Worm (Caenorhabditis elegans) whole organism, L1 larva: ENCODE data around the gene kqt-1.

Source experiments
- C04F5.9 ChIP-seq: sonication (generic microtip); optimal IDR thresholded peaks from 2 replicates; lab custom pipeline; 2016; ENCODE audit warnings: missing genetic modification characterization, missing compliant biosample characterization
- C16A3.4 ChIP-seq: fragments of 150-350 bp; optimal IDR thresholded peaks from 2 replicates; lab custom pipeline; 2014; ENCODE audit warnings: missing biosample characterization, missing genetic modification characterization
- alr-1 ChIP-seq: fragments of 200-800 bp; sonication (Bioruptor generic); optimal IDR thresholded peaks from 2 replicates; lab custom pipeline; 2018; ENCODE audit warnings: borderline replicate concordance, mild to moderate bottlenecking, missing genetic modification characterization, missing compliant biosample characterization
- aly-2 ChIP-seq: fragments of 150-350 bp; optimal IDR thresholded peaks from 2 replicates; lab custom pipeline; 2014; ENCODE audit warnings: missing biosample characterization, missing genetic modification characterization
- ama-1 ChIP-seq: fragments of 150-350 bp; optimal IDR thresholded peaks from 2 replicates; lab custom pipeline; 2014
- blmp-1 ChIP-seq: fragments of 150-350 bp; optimal IDR thresholded peaks from 2 replicates; lab custom pipeline; 2014; ENCODE audit warnings: missing biosample characterization, missing genetic modification characterization
- dpl-1 ChIP-seq, 3 experiments: fragments of 150-350 bp in 2 of 3; sonication (generic microtip) in 1 of 3; optimal IDR thresholded peaks; 2 replicates each; lab custom pipeline; 2014 to 2017; ENCODE audit warnings: missing biosample characterization in 3 of 3, missing genetic modification characterization in 3 of 3, missing genetic modification reagents in 3 of 3
- dsc-1 ChIP-seq: sonication (generic microtip); optimal IDR thresholded peaks from 2 replicates; lab custom pipeline; 2016; ENCODE audit warnings: mild to moderate bottlenecking, missing genetic modification characterization, missing compliant biosample characterization
- efl-1 ChIP-seq, 4 experiments: fragments of 150-350 bp; optimal IDR thresholded peaks in 3 of 4; peaks in 1 of 4; 1 replicate in 1 of 4; 2 replicates in 3 of 4; lab custom pipeline; 2014; ENCODE audit warnings: missing biosample characterization in 2 of 4, missing genetic modification characterization in 2 of 4, missing genetic modification reagents in 2 of 4
- egl-13 ChIP-seq: sonication (generic microtip); optimal IDR thresholded peaks from 2 replicates; lab custom pipeline; 2016; ENCODE audit warnings: missing genotype, missing genetic modification reagents, missing genetic modification characterization, missing compliant biosample characterization
- egl-27 ChIP-seq, 2 experiments: fragments of 150-350 bp in 1 of 2; sonication (generic microtip); optimal IDR thresholded peaks; 3 replicates each; lab custom pipeline; 2017 to 2018; ENCODE audit warnings: missing biosample characterization in 2 of 2, missing genetic modification characterization in 2 of 2, missing genetic modification reagents in 2 of 2
- elt-2 ChIP-seq: sonication (generic microtip); optimal IDR thresholded peaks from 2 replicates; lab custom pipeline; 2016; ENCODE audit warnings: missing genetic modification characterization, mild to moderate bottlenecking, inconsistent platforms, missing compliant biosample characterization, missing genetic modification reagents
- fkh-4 ChIP-seq: sonication (generic microtip); optimal IDR thresholded peaks from 2 replicates; lab custom pipeline; 2016; ENCODE audit warnings: missing compliant biosample characterization, missing genetic modification characterization, borderline replicate concordance
- fkh-8 ChIP-seq: sonication (generic microtip); optimal IDR thresholded peaks from 2 replicates; lab custom pipeline; 2016; ENCODE audit warnings: mild to moderate bottlenecking, missing genetic modification characterization, missing compliant biosample characterization
- fos-1 ChIP-seq: fragments of 150-350 bp; optimal IDR thresholded peaks from 2 replicates; lab custom pipeline; 2014; ENCODE audit warnings: missing biosample characterization, missing genetic modification characterization
- grh-1 ChIP-seq: fragments of 200-800 bp; sonication (Bioruptor generic); IDR thresholded peaks from 2 replicates; pipeline ENCODE4 v1.3.6; 2022; ENCODE audit warnings: missing genetic modification reagents, missing genetic modification characterization, missing compliant biosample characterization
- hlh-4 ChIP-seq: sonication (generic microtip); optimal IDR thresholded peaks from 2 replicates; lab custom pipeline; 2016; ENCODE audit warnings: mild to moderate bottlenecking, missing genetic modification characterization, missing compliant biosample characterization
- jun-1 ChIP-seq: fragments of 150-350 bp; optimal IDR thresholded peaks from 2 replicates; lab custom pipeline; 2014; ENCODE audit warnings: missing biosample characterization, missing genetic modification reagents, missing genetic modification characterization
- lin-14 ChIP-seq: fragments of 200-800 bp; sonication (Bioruptor generic); optimal IDR thresholded peaks from 2 replicates; lab custom pipeline; 2018; ENCODE audit warnings: mild to moderate bottlenecking, missing genetic modification characterization, moderate library complexity, missing compliant biosample characterization
- lin-35 ChIP-seq, 2 experiments: fragments of 150-350 bp; optimal IDR thresholded peaks; 2 replicates each; lab custom pipeline; 2014; ENCODE audit warnings: missing biosample characterization in 2 of 2, missing genetic modification characterization in 2 of 2, missing genetic modification reagents in 2 of 2
- lsy-2 ChIP-seq, 2 experiments: fragments of 150-350 bp; optimal IDR thresholded peaks; 2 replicates each; lab custom pipeline; 2014; ENCODE audit warnings: missing biosample characterization in 2 of 2, missing genetic modification characterization in 2 of 2
- mdl-1 ChIP-seq, 2 experiments: fragments of 150-350 bp; optimal IDR thresholded peaks; 2 replicates each; lab custom pipeline; 2014 to 2017; ENCODE audit warnings: missing biosample characterization in 2 of 2, missing genetic modification characterization in 2 of 2, inconsistent platforms in 1 of 2
- nhr-20 ChIP-seq: sonication (generic microtip); optimal IDR thresholded peaks from 2 replicates; lab custom pipeline; 2016; ENCODE audit warnings: mild to moderate bottlenecking, missing genetic modification characterization, missing compliant biosample characterization
- nhr-28 ChIP-seq: fragments of 150-350 bp; optimal IDR thresholded peaks from 2 replicates; lab custom pipeline; 2014; ENCODE audit warnings: missing biosample characterization, missing genetic modification characterization
- nhr-76 ChIP-seq: sonication (generic microtip); optimal IDR thresholded peaks from 2 replicates; lab custom pipeline; 2017; ENCODE audit warnings: missing biosample characterization, missing genetic modification characterization
- nhr-77 ChIP-seq: fragments of 150-350 bp; optimal IDR thresholded peaks from 2 replicates; lab custom pipeline; 2014; ENCODE audit warnings: missing biosample characterization, missing genetic modification characterization
- nhr-84 ChIP-seq: sonication (generic microtip); optimal IDR thresholded peaks from 2 replicates; lab custom pipeline; 2017; ENCODE audit warnings: missing biosample characterization, missing genetic modification characterization
- nhr-85 ChIP-seq: sonication (generic microtip); peaks from one replicate; lab custom pipeline; 2016; ENCODE audit warnings: missing genetic modification characterization, inconsistent platforms, missing compliant biosample characterization
- rnt-1 ChIP-seq: sonication (generic microtip); optimal IDR thresholded peaks from 2 replicates; lab custom pipeline; 2016; ENCODE audit warnings: mild to moderate bottlenecking, missing genetic modification characterization, moderate library complexity, missing compliant biosample characterization
- snpc-4 ChIP-seq: fragments of 150-350 bp; optimal IDR thresholded peaks from 2 replicates; lab custom pipeline; 2014; ENCODE audit warnings: missing biosample characterization, missing genetic modification characterization
- snu-23 ChIP-seq: sonication (generic microtip); optimal IDR thresholded peaks from 2 replicates; lab custom pipeline; 2016; ENCODE audit warnings: missing genetic modification characterization, missing compliant biosample characterization
- swsn-7 ChIP-seq: sonication (generic microtip); optimal IDR thresholded peaks from 2 replicates; lab custom pipeline; 2016; ENCODE audit warnings: missing genetic modification characterization, missing compliant biosample characterization
- tbx-2 ChIP-seq: sonication (generic microtip); optimal IDR thresholded peaks from 2 replicates; lab custom pipeline; 2016; ENCODE audit warnings: missing genetic modification characterization, missing compliant biosample characterization
- tlp-1 ChIP-seq: fragments of 150-350 bp; optimal IDR thresholded peaks from 2 replicates; lab custom pipeline; 2014; ENCODE audit warnings: missing biosample characterization, missing genetic modification characterization
- unc-130 ChIP-seq: fragments of 150-350 bp; optimal IDR thresholded peaks from 2 replicates; lab custom pipeline; 2017; ENCODE audit warnings: missing biosample characterization, missing genetic modification characterization, inconsistent platforms
- unc-98 ChIP-seq: fragments of 200-800 bp; sonication (Bioruptor generic); IDR thresholded peaks from 2 replicates; pipeline ENCODE4 v1.3.6; 2022; ENCODE audit warnings: missing genetic modification characterization, missing compliant biosample characterization
- vab-15 ChIP-seq: sonication (generic microtip); optimal IDR thresholded peaks from 2 replicates; lab custom pipeline; 2017; ENCODE audit warnings: missing genotype, mild to moderate bottlenecking, missing genetic modification characterization, missing compliant biosample characterization

The kqt-1 gene

ce11 chrX:6598732-6599131, 20.1 kb upstream of the kqt-1 start, which contains the start of gene hic-1:
Gene hic-1 (minus strand): TSS chrX:6598832.
- peak; percentile 27 for TF ChIP-seq lin-14
- no peak for TF ChIP-seq nhr-84 (tag; lab: Kevin White, UChicago)
- TF ChIP-seq ama-1 (lab: Kevin White, UChicago): no peak

ce11 chrX:6601967-6602366, 16.8 kb upstream of the kqt-1 start:
- no peak for TF ChIP-seq C04F5.9 (tag; lab: Kevin White, UChicago)
- no peak for TF ChIP-seq C16A3.4 (tag; lab: Kevin White, UChicago)
- no peak for TF ChIP-seq unc-130
- no peak for TF ChIP-seq hlh-4 (tag; lab: Kevin White, UChicago)
- TF ChIP-seq aly-2 (tag; lab: Kevin White, UChicago): no peak
- no peak for TF ChIP-seq snu-23
- TF ChIP-seq dpl-1 (GFP tag; optimal IDR thresholded peaks at IDR 0.05; lab: Kevin White, UChicago): no peak
- no peak for TF ChIP-seq tbx-2 (tag; lab: Kevin White, UChicago)
- TF ChIP-seq lsy-2 (tag; optimal IDR thresholded peaks at IDR 0.05; lab: Kevin White, UChicago): no peak
- no peak for TF ChIP-seq egl-27 (tag; optimal IDR thresholded peaks at IDR 0.05; lab: Kevin White, UChicago)
- no peak for TF ChIP-seq grh-1 (GFP tag; lab: Robert Waterston, UW)
- TF ChIP-seq jun-1 (tag; lab: Kevin White, UChicago): no peak
- no peak for TF ChIP-seq fkh-8 (tag; lab: Kevin White, UChicago)
- TF ChIP-seq unc-98 (GFP tag; lab: Robert Waterston, UW): no peak
- no peak for TF ChIP-seq alr-1

ce11 chrX:6603098-6603497, 15.7 kb upstream of the kqt-1 start, which contains the start of gene F23G4.1:
Gene F23G4.1 (minus strand): TSS chrX:6603198.
- TF ChIP-seq nhr-28 (tag; lab: Kevin White, UChicago) (no peak), rnt-1 (tag; lab: Kevin White, UChicago) (no peak), unc-98 (GFP tag; lab: Robert Waterston, UW) (no peak), egl-13 (tag; lab: Kevin White, UChicago) (no peak), lin-14 (no peak), vab-15 (tag; lab: Kevin White, UChicago) (no peak), grh-1 (GFP tag; lab: Robert Waterston, UW) (no peak), snpc-4 (no peak), dsc-1 (tag; lab: Kevin White, UChicago) (no peak), nhr-76 (no peak), ama-1 (lab: Kevin White, UChicago) (no peak), fkh-4 (tag; lab: Kevin White, UChicago) (no peak), nhr-77 (no peak), fos-1 (tag; lab: Kevin White, UChicago) (no peak), swsn-7 (tag; lab: Kevin White, UChicago) (no peak), nhr-85 (tag; lab: Kevin White, UChicago) (no peak), unc-130 (no peak), tlp-1 (tag; lab: Kevin White, UChicago) (no peak)
- TF ChIP-seq, all 84 proteins: peak for 0

ce11 chrX:6606991-6607390, 11.8 kb upstream of the kqt-1 start, which contains the start of gene cpr-6:
Gene cpr-6 (plus strand): TSS chrX:6607207.
- TF ChIP-seq jun-1 (tag; lab: Kevin White, UChicago) (peak; percentile 5), lin-14 (peak; percentile 0), nhr-20 (tag; lab: Kevin White, UChicago) (no peak), lin-35 (GFP tag; optimal IDR thresholded peaks at IDR 0.05; lab: Kevin White, UChicago) (peak in 1 of 2 experiments; percentile 43), efl-1 (optimal IDR thresholded peaks at IDR 0.05; lab: Kevin White, UChicago) (no peak), efl-1 (GFP tag; optimal IDR thresholded peaks at IDR 0.05 in 1 of 2; lab: Kevin White, UChicago) (peak in 1 of 2 experiments; percentile 73), elt-2 (tag; lab: Kevin White, UChicago) (peak; percentile 89), mdl-1 (tag; optimal IDR thresholded peaks at IDR 0.05; lab: Kevin White, UChicago) (peak in 1 of 2 experiments; percentile 9), blmp-1 (tag; lab: Kevin White, UChicago) (no peak)
